Worm (Caenorhabditis elegans): ENCODE results near the gene irld-62.

The irld-62 gene

ce11 chrV:15290995-15291394 lies 19.9 kb upstream of the irld-62 start, which contains the start of gene cyp-34A2:
Gene cyp-34A2, minus strand, starts transcription at chrV:15291095.
- no peak for TF ChIP-seq lin-13 (GFP tag; optimal IDR thresholded peaks at IDR 0.05)
- TF ChIP-seq lsy-2 (tag; optimal IDR thresholded peaks at IDR 0.05) = no peak
- TF ChIP-seq nhr-21 (tag; optimal IDR thresholded peaks at IDR 0.05) = no peak
- no peak for TF ChIP-seq unc-39 (tag; optimal IDR thresholded peaks at IDR 0.05)
- no peak for TF ChIP-seq sem-4 (tag; optimal IDR thresholded peaks at IDR 0.05)
- no peak for TF ChIP-seq nhr-77 (tag; optimal IDR thresholded peaks at IDR 0.05)
- TF ChIP-seq mab-5 (tag; optimal IDR thresholded peaks at IDR 0.05) = no peak
- no peak for TF ChIP-seq C34F6.9 (tag; optimal IDR thresholded peaks at IDR 0.05)
- TF ChIP-seq ceh-16 (tag; optimal IDR thresholded peaks at IDR 0.05) = no peak
- no peak for TF ChIP-seq ceh-82 (tag; optimal IDR thresholded peaks at IDR 0.05)
- TF ChIP-seq nhr-129 (tag; optimal IDR thresholded peaks at IDR 0.05) = no peak

- TF ChIP-seq aly-2 (tag; optimal IDR thresholded peaks at IDR 0.05) (no peak), gmeb-1 (tag; optimal IDR thresholded peaks at IDR 0.05) (no peak), lin-11 (tag; optimal IDR thresholded peaks at IDR 0.05) (no peak), peb-1 (tag; optimal IDR thresholded peaks at IDR 0.05) (no peak), nhr-77 (tag; optimal IDR thresholded peaks at IDR 0.05) (no peak), lin-13 (GFP tag; optimal IDR thresholded peaks at IDR 0.05) (no peak), ztf-1 (GFP tag; conservative IDR thresholded peaks at IDR 0.05) (no peak), zag-1 (tag; optimal IDR thresholded peaks at IDR 0.05) (no peak), sma-9 (GFP tag; optimal IDR thresholded peaks at IDR 0.05) (no peak), sma-9 (tag; optimal IDR thresholded peaks at IDR 0.05) (no peak), fos-1 (tag; optimal IDR thresholded peaks at IDR 0.05) (no peak), skn-1 (tag; optimal IDR thresholded peaks at IDR 0.05) (no peak)
These were observed 17.0 kb upstream of the irld-62 start, which contains the start of gene str-96 for ce11 chrV:15293865-15294264. Gene str-96, minus strand, starts transcription at chrV:15293965.

- no peak for TF ChIP-seq elt-1 (tag; optimal IDR thresholded peaks at IDR 0.05)
- no peak for TF ChIP-seq nhr-23 (tag; optimal IDR thresholded peaks at IDR 0.05)
- no peak for TF ChIP-seq nhr-21 (tag; optimal IDR thresholded peaks at IDR 0.05)
- TF ChIP-seq nhr-129 (tag; optimal IDR thresholded peaks at IDR 0.05) = no peak
- no peak for TF ChIP-seq lin-39 (tag; optimal IDR thresholded peaks at IDR 0.05)
- no peak for TF ChIP-seq nhr-10 (tag; optimal IDR thresholded peaks at IDR 0.05)
- TF ChIP-seq unc-62 (GFP tag; optimal IDR thresholded peaks at IDR 0.05) = no peak
- no peak for TF ChIP-seq C34F6.9 (tag; optimal IDR thresholded peaks at IDR 0.05)
- no peak for TF ChIP-seq mbf-1 (tag; optimal IDR thresholded peaks at IDR 0.05)
- no peak for TF ChIP-seq elt-3 (tag; optimal IDR thresholded peaks at IDR 0.05)
- no peak for TF ChIP-seq sem-4 (tag; optimal IDR thresholded peaks at IDR 0.05)
- no peak for TF ChIP-seq ZK546.5 (tag; optimal IDR thresholded peaks at IDR 0.05)
- peak; percentile 75 for TF ChIP-seq skn-1 (tag; optimal IDR thresholded peaks at IDR 0.05)
- no peak for TF ChIP-seq unc-39 (tag; optimal IDR thresholded peaks at IDR 0.05)
- TF ChIP-seq ztf-11 (tag; optimal IDR thresholded peaks at IDR 0.05) = no peak
- TF ChIP-seq nhr-11 (tag; optimal IDR thresholded peaks at IDR 0.05) = no peak
- no peak for TF ChIP-seq mdl-1 (tag; optimal IDR thresholded peaks at IDR 0.05)
- TF ChIP-seq dmd-4 (tag; optimal IDR thresholded peaks at IDR 0.05) = no peak
- TF ChIP-seq lin-11 (tag; optimal IDR thresholded peaks at IDR 0.05) = no peak
- TF ChIP-seq egl-27 (tag; optimal IDR thresholded peaks at IDR 0.05) = no peak
- TF ChIP-seq crh-2 (tag; optimal IDR thresholded peaks at IDR 0.05) = peak; percentile 64
- no peak for TF ChIP-seq nhr-237 (tag; optimal IDR thresholded peaks at IDR 0.05)
- no peak for TF ChIP-seq nhr-25 (tag; optimal IDR thresholded peaks at IDR 0.05)
- no peak for TF ChIP-seq ceh-82 (tag; optimal IDR thresholded peaks at IDR 0.05)
- no peak for TF ChIP-seq unc-55 (GFP tag; optimal IDR thresholded peaks at IDR 0.05)
- TF ChIP-seq fos-1 (tag; optimal IDR thresholded peaks at IDR 0.05) = peak; percentile 100
- no peak for TF ChIP-seq zag-1 (tag; optimal IDR thresholded peaks at IDR 0.05)
- TF ChIP-seq blmp-1 (tag; optimal IDR thresholded peaks at IDR 0.05; ENCODE audit: insufficient read depth) = no peak
- TF ChIP-seq gmeb-1 (tag; optimal IDR thresholded peaks at IDR 0.05) = peak; percentile 64
- TF ChIP-seq sma-9 (GFP tag; optimal IDR thresholded peaks at IDR 0.05) = no peak
- TF ChIP-seq sma-9 (tag; optimal IDR thresholded peaks at IDR 0.05) = no peak
- TF ChIP-seq aly-2 (tag; optimal IDR thresholded peaks at IDR 0.05) = no peak
- TF ChIP-seq ama-1 (optimal IDR thresholded peaks at IDR 0.05) = no peak
- TF ChIP-seq nhr-77 (tag; optimal IDR thresholded peaks at IDR 0.05) = no peak
- peak; percentile 8 for TF ChIP-seq sma-3 (GFP tag; optimal IDR thresholded peaks at IDR 0.05)
- no peak for TF ChIP-seq R02D3.7 (tag; optimal IDR thresholded peaks at IDR 0.05)
- TF ChIP-seq peb-1 (tag; optimal IDR thresholded peaks at IDR 0.05) = no peak
These were observed 12.3 kb upstream of the irld-62 start, which contains the start of gene cpr-3 for ce11 chrV:15298597-15298996. Gene cpr-3, minus strand, starts transcription at chrV:15298700.
